Fruit fly (Drosophila melanogaster) whole organism, pupa: ENCODE measurements around the gene h-cup.

Experiments used
- CG10348 ChIP-seq: fragments of 200-800 bp; sonication (Bioruptor generic); IDR thresholded peaks from 2 replicates; pipeline ENCODE4 v1.3.6; 2022; ENCODE audit warnings: missing biosample characterization, missing genetic modification characterization
- CG12605 ChIP-seq: fragments of 200-800 bp; sonication (Bioruptor generic); IDR thresholded peaks from 2 replicates; pipeline ENCODE4 v1.3.6; 2022; ENCODE audit warnings: missing biosample characterization, missing genetic modification characterization
- CG13204 ChIP-seq: fragments of 200-800 bp; sonication (Bioruptor generic); optimal IDR thresholded peaks from 2 replicates; lab custom pipeline; 2018; ENCODE audit warnings: missing biosample characterization, mild to moderate bottlenecking, missing genetic modification characterization, moderate library complexity
- CG14655 ChIP-seq: fragments of 200-800 bp; sonication (Bioruptor generic); optimal IDR thresholded peaks from 3 replicates; lab custom pipeline; 2017; ENCODE audit warnings: mild to moderate bottlenecking, missing biosample characterization, missing genetic modification reagents, missing genetic modification characterization
- CG15710 ChIP-seq: fragments of 200-800 bp; sonication (Bioruptor generic); optimal IDR thresholded peaks from 2 replicates; lab custom pipeline; 2018; ENCODE audit warnings: missing biosample characterization, mild to moderate bottlenecking, missing genetic modification characterization, moderate library complexity
- CG17806 ChIP-seq: fragments of 200-800 bp; sonication (Bioruptor generic); optimal IDR thresholded peaks from 2 replicates; lab custom pipeline; 2018; ENCODE audit warnings: missing biosample characterization, mild to moderate bottlenecking, missing genetic modification characterization, moderate library complexity
- CG32121 ChIP-seq: fragments of 200-800 bp; sonication (Bioruptor generic); IDR thresholded peaks from 2 replicates; pipeline ENCODE4 v1.3.6; 2022; ENCODE audit warnings: missing biosample characterization, missing genetic modification characterization
- CG34367 ChIP-seq: fragments of 200-800 bp; sonication (Bioruptor generic); optimal IDR thresholded peaks from 2 replicates; lab custom pipeline; 2018; ENCODE audit warnings: missing biosample characterization, mild to moderate bottlenecking, missing genetic modification characterization
- CG4496 ChIP-seq: fragments of 200-800 bp; sonication (Bioruptor generic); IDR thresholded peaks from 3 replicates; pipeline ENCODE4 v1.3.6; 2022; ENCODE audit warnings: missing biosample characterization, missing genetic modification characterization
- CG8159 ChIP-seq: fragments of 200-800 bp; sonication (Bioruptor generic); optimal IDR thresholded peaks from 3 replicates; lab custom pipeline; 2018; ENCODE audit warnings: missing biosample characterization, mild to moderate bottlenecking, missing genetic modification characterization, moderate library complexity
- CG8301 ChIP-seq: fragments of 200-800 bp; sonication (Bioruptor generic); optimal IDR thresholded peaks from 2 replicates; lab custom pipeline; 2018; ENCODE audit warnings: missing biosample characterization, mild to moderate bottlenecking, missing genetic modification characterization
- CG9948 ChIP-seq: fragments of 200-800 bp; sonication (Bioruptor generic); optimal IDR thresholded peaks from 2 replicates; lab custom pipeline; 2018; ENCODE audit warnings: missing biosample characterization, mild to moderate bottlenecking, missing genetic modification characterization, moderate library complexity
- D1 ChIP-seq: fragments of 200-800 bp; sonication (Bioruptor generic); optimal IDR thresholded peaks from 2 replicates; lab custom pipeline; 2018; ENCODE audit warnings: missing biosample characterization, mild to moderate bottlenecking, missing genetic modification characterization, moderate library complexity
- EcR ChIP-seq: fragments of 200-800 bp; sonication (Bioruptor generic); optimal IDR thresholded peaks from 3 replicates; lab custom pipeline; 2019; ENCODE audit warnings: missing biosample characterization, missing genetic modification characterization, mild to moderate bottlenecking, moderate library complexity, missing genetic modification reagents
- Ets98B ChIP-seq: fragments of 200-800 bp; sonication (Bioruptor generic); IDR thresholded peaks from 2 replicates; pipeline ENCODE4 v1.3.6; 2022; ENCODE audit warnings: missing biosample characterization, missing genetic modification characterization
- Pif1A ChIP-seq: fragments of 200-800 bp; sonication (Bioruptor generic); optimal IDR thresholded peaks from 3 replicates; lab custom pipeline; 2016; ENCODE audit warnings: missing biosample characterization, missing genetic modification characterization
- Pif1B ChIP-seq: fragments of 200-800 bp; sonication (Bioruptor generic); optimal IDR thresholded peaks from 3 replicates; lab custom pipeline; 2016; ENCODE audit warnings: missing biosample characterization, missing genetic modification characterization
- Snoo ChIP-seq: fragments of 200-800 bp; sonication (Bioruptor generic); optimal IDR thresholded peaks from 3 replicates; lab custom pipeline; 2017; ENCODE audit warnings: missing biosample characterization, mild to moderate bottlenecking, missing genetic modification characterization, inconsistent platforms
- fd96Ca ChIP-seq: fragments of 200-800 bp; sonication (Bioruptor generic); IDR thresholded peaks from 3 replicates; pipeline ENCODE4 v1.3.6; 2022; ENCODE audit warnings: missing biosample characterization, missing genetic modification characterization
- gl ChIP-seq: fragments of 200-800 bp; sonication (Bioruptor generic); optimal IDR thresholded peaks from 2 replicates; lab custom pipeline; 2018; ENCODE audit warnings: missing biosample characterization, mild to moderate bottlenecking, missing genetic modification characterization
- rn ChIP-seq: fragments of 200-800 bp; sonication (Bioruptor generic); IDR thresholded peaks from 2 replicates; pipeline ENCODE4 v1.3.6; 2022; ENCODE audit warnings: missing biosample characterization, missing genetic modification characterization

h-cup gene

DNA sequence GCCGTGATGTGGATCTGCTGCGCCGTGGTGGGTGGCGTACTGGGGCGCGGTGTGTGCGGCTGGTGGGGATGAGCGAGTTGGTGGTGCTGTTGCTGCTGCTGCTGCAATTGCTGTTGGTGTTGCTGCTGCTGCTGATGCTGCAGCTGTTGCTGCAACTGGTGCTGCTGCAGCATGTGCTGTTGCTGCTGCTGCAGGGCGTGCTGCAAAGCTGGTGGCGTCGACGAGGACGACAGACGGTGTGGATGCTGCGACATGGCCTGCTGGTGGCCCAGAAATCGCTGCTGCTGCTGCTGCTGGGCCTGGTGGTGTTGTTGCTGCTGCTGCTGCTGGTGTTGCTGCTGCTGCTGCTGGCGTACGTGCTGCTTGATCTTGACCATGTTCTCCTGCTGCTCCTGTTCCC lies 41.4 kb upstream of the h-cup start:
- TF ChIP-seq gl (tag; lab: Kevin White, UChicago): no peak
- TF ChIP-seq Snoo (tag; lab: Kevin White, UChicago): no peak
- no peak for TF ChIP-seq CG12605 (GFP tag; lab: Robert Waterston, UW)
- TF ChIP-seq CG15710 (tag; lab: Kevin White, UChicago): no peak
- no peak for TF ChIP-seq CG14655 (GFP tag; lab: Kevin White, UChicago)
- TF ChIP-seq CG32121 (GFP tag; lab: Robert Waterston, UW): no peak
- no peak for TF ChIP-seq EcR
- no peak for TF ChIP-seq CG4496 (GFP tag; lab: Robert Waterston, UW)
- no peak for TF ChIP-seq rn (GFP tag; lab: Robert Waterston, UW)
- no peak for TF ChIP-seq Pif1A (GFP tag; lab: Kevin White, UChicago)

DNA sequence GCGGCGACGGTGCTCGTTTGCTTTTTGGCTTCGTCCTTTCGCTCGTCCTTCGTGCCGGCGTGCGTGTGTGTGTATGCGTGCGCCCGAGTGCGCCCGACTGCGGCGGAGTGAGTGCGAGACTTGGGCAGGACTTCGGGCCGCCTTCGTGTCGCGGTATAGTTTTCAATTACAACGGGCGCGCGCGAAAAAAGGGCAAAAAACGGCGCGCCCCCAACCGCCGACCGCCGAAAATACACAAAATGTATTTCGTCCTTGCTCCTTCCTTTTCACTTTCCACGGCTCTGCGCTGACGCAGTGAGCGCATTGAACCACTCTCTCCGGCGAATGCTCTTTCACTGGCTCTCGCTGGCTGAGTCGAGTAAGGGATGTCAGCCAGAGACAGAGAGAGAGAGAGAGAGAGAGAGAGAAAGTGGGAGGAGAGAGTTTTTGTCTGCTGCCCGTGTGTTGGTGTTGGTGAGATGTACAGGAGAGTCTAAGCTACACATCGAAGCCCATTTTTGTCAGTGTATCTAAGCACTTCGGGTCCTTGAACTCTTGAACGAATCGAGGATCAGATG lies 37.7 kb upstream of the h-cup start:
- TF ChIP-seq D1 (tag; lab: Kevin White, UChicago) (no peak), gl (tag; lab: Kevin White, UChicago) (no peak), Pif1A (GFP tag; lab: Kevin White, UChicago) (no peak), CG4496 (GFP tag; lab: Robert Waterston, UW) (0 out of 3 replicates have a peak, but pooled peaks have one; percentile 43), CG32121 (GFP tag; lab: Robert Waterston, UW) (0 out of 2 replicates have a peak, but pooled peaks have one; percentile 13), CG10348 (0 out of 2 replicates have a peak, but pooled peaks have one; percentile 10), EcR (peak; percentile 46), Snoo (tag; lab: Kevin White, UChicago) (no peak), CG13204 (GFP tag; lab: Kevin White, UChicago) (peak; percentile 45), fd96Ca (GFP tag; lab: Robert Waterston, UW) (0 out of 3 replicates have a peak, but pooled peaks have one; percentile 41)

DNA sequence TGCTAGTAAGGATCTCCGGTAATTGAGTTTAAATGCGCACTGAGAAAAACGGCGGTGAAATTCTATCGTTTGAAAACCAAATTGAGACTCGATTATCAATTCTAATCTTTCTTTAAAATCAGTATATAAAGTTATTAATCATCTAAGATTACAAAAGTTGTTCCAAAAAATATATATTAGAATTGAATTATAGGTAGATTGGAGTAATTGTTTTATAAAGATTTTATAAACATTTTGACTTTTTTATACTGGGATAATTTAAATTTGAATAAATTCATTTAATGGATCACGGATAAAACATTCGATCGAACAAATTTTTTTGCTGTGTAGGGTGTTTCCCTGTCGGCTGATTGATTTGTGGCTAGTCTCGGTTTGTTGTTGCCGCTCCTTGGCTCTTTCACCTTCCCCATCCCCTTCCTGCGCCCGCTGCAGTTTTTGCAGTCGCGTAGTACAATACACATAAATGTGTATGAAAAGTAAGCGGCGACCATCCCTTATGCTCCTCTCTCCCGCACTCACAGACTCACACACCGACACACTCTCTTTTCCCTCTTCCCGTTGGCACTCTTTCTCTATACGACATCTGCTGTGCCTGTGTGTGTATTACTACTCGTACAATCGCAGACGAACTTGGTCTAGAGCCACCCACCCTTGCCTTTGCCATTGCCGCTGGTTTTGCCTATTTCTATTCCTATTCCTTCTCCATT lies 36.2 kb upstream of the h-cup start:
- TF ChIP-seq CG4496 (GFP tag; lab: Robert Waterston, UW) (no peak), CG34367 (tag; lab: Kevin White, UChicago) (no peak), rn (GFP tag; lab: Robert Waterston, UW) (no peak), CG10348 (no peak), Pif1B (GFP tag; lab: Kevin White, UChicago) (no peak), EcR (no peak), Ets98B (GFP tag; lab: Robert Waterston, UW) (no peak), CG15710 (tag; lab: Kevin White, UChicago) (peak; percentile 47), CG8159 (peak; percentile 54), Pif1A (GFP tag; lab: Kevin White, UChicago) (peak; percentile 9), CG8301 (tag; lab: Kevin White, UChicago) (no peak), CG32121 (GFP tag; lab: Robert Waterston, UW) (no peak), CG17806 (tag; lab: Kevin White, UChicago) (peak; percentile 6), CG14655 (GFP tag; lab: Kevin White, UChicago) (no peak), CG13204 (GFP tag; lab: Kevin White, UChicago) (peak; percentile 0), Snoo (tag; lab: Kevin White, UChicago) (no peak), fd96Ca (GFP tag; lab: Robert Waterston, UW) (no peak), CG9948 (tag; lab: Kevin White, UChicago) (peak; percentile 36)

DNA sequence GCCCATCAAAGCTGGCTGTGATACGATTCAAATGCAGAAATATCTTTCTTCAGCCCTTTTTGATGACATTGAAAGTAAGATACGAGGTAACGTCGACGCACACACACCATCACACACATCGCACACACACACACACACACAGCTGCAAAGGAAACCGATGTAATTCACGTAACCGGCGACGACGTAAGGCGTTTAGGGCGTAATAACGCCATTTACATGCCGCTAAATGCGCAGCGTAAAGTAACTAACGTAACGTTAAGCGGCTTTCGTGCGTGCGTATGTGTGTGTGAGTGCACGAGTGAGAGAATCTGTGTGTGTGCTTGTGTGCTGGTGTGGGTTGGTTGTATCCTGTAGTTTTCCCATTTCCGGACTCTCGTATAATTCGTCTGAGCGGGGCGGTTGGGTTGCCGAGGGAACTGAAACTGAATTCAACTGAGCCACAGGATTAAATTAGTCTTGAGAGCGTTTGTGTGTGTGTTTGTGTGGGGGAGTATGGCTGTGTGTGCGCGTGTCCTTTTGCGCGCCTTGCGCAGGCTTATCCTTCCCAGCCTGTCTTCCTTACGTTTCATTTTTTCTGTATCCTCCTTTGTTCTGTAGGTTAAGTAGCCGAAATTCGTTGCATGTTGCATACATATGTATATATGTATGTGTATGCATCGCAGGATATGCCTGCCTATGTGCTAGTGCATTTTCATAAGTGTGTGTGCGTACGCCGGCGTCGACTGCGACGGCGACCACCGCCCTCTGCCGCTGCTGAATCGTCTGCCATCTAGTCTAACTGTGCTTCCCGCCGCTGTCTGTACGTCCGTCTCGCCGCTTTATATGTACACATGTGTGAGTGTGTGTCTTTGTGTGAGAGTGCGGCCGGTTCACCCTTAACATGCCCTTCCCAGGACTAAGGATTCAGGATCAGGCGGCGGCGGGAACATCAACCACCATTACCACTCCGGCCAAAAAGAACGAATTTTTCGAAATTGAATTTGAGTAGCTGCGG lies 35.3 kb upstream of the h-cup start:
- TF ChIP-seq CG14655 (GFP tag; lab: Kevin White, UChicago): no peak
- no peak for TF ChIP-seq CG8301 (tag; lab: Kevin White, UChicago)
- no peak for TF ChIP-seq rn (GFP tag; lab: Robert Waterston, UW)
- no peak for TF ChIP-seq CG9948 (tag; lab: Kevin White, UChicago)
- no peak for TF ChIP-seq EcR
- no peak for TF ChIP-seq CG17806 (tag; lab: Kevin White, UChicago)
- no peak for TF ChIP-seq Snoo (tag; lab: Kevin White, UChicago)
- no peak for TF ChIP-seq Ets98B (GFP tag; lab: Robert Waterston, UW)
- TF ChIP-seq Pif1B (GFP tag; lab: Kevin White, UChicago): no peak
- no peak for TF ChIP-seq Pif1A (GFP tag; lab: Kevin White, UChicago)
- TF ChIP-seq CG32121 (GFP tag; lab: Robert Waterston, UW): no peak
- no peak for TF ChIP-seq CG13204 (GFP tag; lab: Kevin White, UChicago)
- TF ChIP-seq CG15710 (tag; lab: Kevin White, UChicago): no peak
